Fruit fly (Drosophila melanogaster): ENCODE results near the gene Smr.
A peak's percentile ranks its signal among the peaks of the same experiment; 100 is the strongest.

The Smr gene

dm6 chrX:12734710-12735462, 7.5 kb downstream of the Smr start:
- TF ChIP-seq tj (GFP tag; optimal IDR thresholded peaks at IDR 0.05) = peak; percentile 87
- peak; percentile 92 for TF ChIP-seq bab1 (GFP tag; optimal IDR thresholded peaks at IDR 0.05)
- peak; percentile 74 for TF ChIP-seq CG7045 (GFP tag; optimal IDR thresholded peaks at IDR 0.05)
- TF ChIP-seq cic (GFP tag; optimal IDR thresholded peaks at IDR 0.05) = peak; percentile 64
- peak; percentile 97 for TF ChIP-seq CG7101 (tag; optimal IDR thresholded peaks at IDR 0.05)
- TF ChIP-seq CG1620 (GFP tag; optimal IDR thresholded peaks at IDR 0.05) = peak; percentile 46
- TF ChIP-seq CG12768 (GFP tag; optimal IDR thresholded peaks at IDR 0.05) = peak; percentile 74
- TF ChIP-seq Clk (GFP tag; optimal IDR thresholded peaks at IDR 0.05) = no peak
- TF ChIP-seq Hr96 (GFP tag; optimal IDR thresholded peaks at IDR 0.05) = no peak
- peak; percentile 81 for TF ChIP-seq CG33017 (tag; optimal IDR thresholded peaks at IDR 0.05)
- TF ChIP-seq CG5204 (GFP tag; optimal IDR thresholded peaks at IDR 0.05) = peak; percentile 36
- TF ChIP-seq pad (GFP tag; optimal IDR thresholded peaks at IDR 0.05) = peak; percentile 66
- TF ChIP-seq cnc (optimal IDR thresholded peaks at IDR 0.05) = no peak
- TF ChIP-seq kay (GFP tag; ENCODE audit: borderline replicate concordance) = no peak
- TF ChIP-seq toe (GFP tag; optimal IDR thresholded peaks at IDR 0.05) = no peak
- TF ChIP-seq CG14711 (tag; optimal IDR thresholded peaks at IDR 0.05) = peak; percentile 92
- peak; percentile 84 for TF ChIP-seq Mnt (GFP tag; optimal IDR thresholded peaks at IDR 0.05)
- TF ChIP-seq Crg-1 (GFP tag; optimal IDR thresholded peaks at IDR 0.05) = peak; percentile 56
- TF ChIP-seq CG11617 (GFP tag; optimal IDR thresholded peaks at IDR 0.05) = peak; percentile 92
- peak; percentile 76 for TF ChIP-seq ovo (GFP tag; optimal IDR thresholded peaks at IDR 0.05)

- TF ChIP-seq Mnt (GFP tag; optimal IDR thresholded peaks at IDR 0.05) = no peak
- peak; percentile 45 for TF ChIP-seq kay (GFP tag; ENCODE audit: borderline replicate concordance)
Observed at dm6 chrX:12734354-12734709, 8.1 kb downstream of the Smr start.

dm6 chrX:12733770-12734189, 8.6 kb downstream of the Smr start:
- TF ChIP-seq CG11617 (GFP tag; optimal IDR thresholded peaks at IDR 0.05) = no peak
- TF ChIP-seq CG12768 (GFP tag; optimal IDR thresholded peaks at IDR 0.05) = no peak
- TF ChIP-seq tj (GFP tag; optimal IDR thresholded peaks at IDR 0.05) = peak; percentile 78
- TF ChIP-seq toe (GFP tag; optimal IDR thresholded peaks at IDR 0.05) = no peak
- no peak for TF ChIP-seq CG1620 (GFP tag; optimal IDR thresholded peaks at IDR 0.05)
- no peak for TF ChIP-seq CG5204 (GFP tag; optimal IDR thresholded peaks at IDR 0.05)
- TF ChIP-seq pad (GFP tag; optimal IDR thresholded peaks at IDR 0.05) = no peak
- TF ChIP-seq Crg-1 (GFP tag; optimal IDR thresholded peaks at IDR 0.05) = no peak
- no peak for TF ChIP-seq Clk (GFP tag; optimal IDR thresholded peaks at IDR 0.05)
- TF ChIP-seq CG7045 (GFP tag; optimal IDR thresholded peaks at IDR 0.05) = no peak
- TF ChIP-seq bab1 (GFP tag; optimal IDR thresholded peaks at IDR 0.05) = peak; percentile 11
- no peak for TF ChIP-seq ovo (GFP tag; optimal IDR thresholded peaks at IDR 0.05)
- TF ChIP-seq Hr96 (GFP tag; optimal IDR thresholded peaks at IDR 0.05) = no peak
- no peak for TF ChIP-seq CG14711 (tag; optimal IDR thresholded peaks at IDR 0.05)
- no peak for TF ChIP-seq cnc (optimal IDR thresholded peaks at IDR 0.05)
- TF ChIP-seq Mnt (GFP tag; optimal IDR thresholded peaks at IDR 0.05) = no peak
- TF ChIP-seq cic (GFP tag; optimal IDR thresholded peaks at IDR 0.05) = no peak
- no peak for TF ChIP-seq CG33017 (tag; optimal IDR thresholded peaks at IDR 0.05)
- TF ChIP-seq CG7101 (tag; optimal IDR thresholded peaks at IDR 0.05) = peak; percentile 14
- TF ChIP-seq kay (GFP tag; ENCODE audit: borderline replicate concordance) = no peak

dm6 chrX:12732486-12732885, 9.9 kb downstream of the Smr start:
- TF ChIP-seq ovo (GFP tag; optimal IDR thresholded peaks at IDR 0.05) = no peak
- TF ChIP-seq cnc (optimal IDR thresholded peaks at IDR 0.05) = no peak
- no peak for TF ChIP-seq toe (GFP tag; optimal IDR thresholded peaks at IDR 0.05)
- TF ChIP-seq CG1620 (GFP tag; optimal IDR thresholded peaks at IDR 0.05) = no peak
- TF ChIP-seq CG14711 (tag; optimal IDR thresholded peaks at IDR 0.05) = no peak
- TF ChIP-seq CG5204 (GFP tag; optimal IDR thresholded peaks at IDR 0.05) = no peak
- no peak for TF ChIP-seq CG7101 (tag; optimal IDR thresholded peaks at IDR 0.05)
- TF ChIP-seq CG33017 (tag; optimal IDR thresholded peaks at IDR 0.05) = no peak
- TF ChIP-seq Crg-1 (GFP tag; optimal IDR thresholded peaks at IDR 0.05) = no peak
- no peak for TF ChIP-seq bab1 (GFP tag; optimal IDR thresholded peaks at IDR 0.05)
- TF ChIP-seq pad (GFP tag; optimal IDR thresholded peaks at IDR 0.05) = no peak
- no peak for TF ChIP-seq Clk (GFP tag; optimal IDR thresholded peaks at IDR 0.05)
- no peak for TF ChIP-seq Hr96 (GFP tag; optimal IDR thresholded peaks at IDR 0.05)
- no peak for TF ChIP-seq kay (GFP tag; ENCODE audit: borderline replicate concordance)
- TF ChIP-seq CG12768 (GFP tag; optimal IDR thresholded peaks at IDR 0.05) = no peak
- TF ChIP-seq CG11617 (GFP tag; optimal IDR thresholded peaks at IDR 0.05) = no peak
- TF ChIP-seq Mnt (GFP tag; optimal IDR thresholded peaks at IDR 0.05) = peak; percentile 12
- no peak for TF ChIP-seq CG7045 (GFP tag; optimal IDR thresholded peaks at IDR 0.05)
- TF ChIP-seq cic (GFP tag; optimal IDR thresholded peaks at IDR 0.05) = peak; percentile 15
- TF ChIP-seq tj (GFP tag; optimal IDR thresholded peaks at IDR 0.05) = peak; percentile 3

dm6 chrX:12731077-12731476, 11.3 kb downstream of the Smr start:
- TF ChIP-seq CG14711 (tag; optimal IDR thresholded peaks at IDR 0.05) (no peak), tj (GFP tag; optimal IDR thresholded peaks at IDR 0.05) (no peak), CG1620 (GFP tag; optimal IDR thresholded peaks at IDR 0.05) (no peak), CG7101 (tag; optimal IDR thresholded peaks at IDR 0.05) (no peak), toe (GFP tag; optimal IDR thresholded peaks at IDR 0.05) (no peak), bab1 (GFP tag; optimal IDR thresholded peaks at IDR 0.05) (no peak), Hr96 (GFP tag; optimal IDR thresholded peaks at IDR 0.05) (no peak), kay (GFP tag; ENCODE audit: borderline replicate concordance) (no peak)

dm6 chrX:12727642-12728228, 14.7 kb downstream of the Smr start:
- peak; percentile 4 for TF ChIP-seq pad (GFP tag; optimal IDR thresholded peaks at IDR 0.05)
- peak; percentile 65 for TF ChIP-seq kay (GFP tag; ENCODE audit: borderline replicate concordance)
- TF ChIP-seq toe (GFP tag; optimal IDR thresholded peaks at IDR 0.05) = no peak
- TF ChIP-seq CG12768 (GFP tag; optimal IDR thresholded peaks at IDR 0.05) = no peak
- TF ChIP-seq tj (GFP tag; optimal IDR thresholded peaks at IDR 0.05) = peak; percentile 57
- peak; percentile 60 for TF ChIP-seq cic (GFP tag; optimal IDR thresholded peaks at IDR 0.05)
- no peak for TF ChIP-seq CG1620 (GFP tag; optimal IDR thresholded peaks at IDR 0.05)
- TF ChIP-seq CG7045 (GFP tag; optimal IDR thresholded peaks at IDR 0.05) = no peak

All from whole organism, adult.